In genomic region chrIV:12594574-12594973, ce11 we compare ENCODE assay signal across 2 worm cellular contexts.
TF ChIP-seq lines count a peak whose summit lies in the region.

No protein-coding gene starts in this region.

TF ChIP-seq in whole organism, L1 larva, 84 proteins besides CTCF, POLR2A, EP300 and RAD21 (continued from another document):
- TF ChIP-seq nhr-84 (tag; optimal IDR thresholded peaks at IDR 0.05; lab: Kevin White, UChicago) = no peak
- TF ChIP-seq C16A3.4 (tag; optimal IDR thresholded peaks at IDR 0.05; lab: Kevin White, UChicago) = peak; percentile 53
- peak; percentile 88 for TF ChIP-seq lin-14 (GFP tag; optimal IDR thresholded peaks at IDR 0.05; lab: Kevin White, UChicago)
- TF ChIP-seq tlp-1 (tag; optimal IDR thresholded peaks at IDR 0.05; lab: Kevin White, UChicago) = no peak
- TF ChIP-seq swsn-7 (tag; optimal IDR thresholded peaks at IDR 0.05; lab: Kevin White, UChicago) = peak; percentile 83
- TF ChIP-seq elt-3 (tag; optimal IDR thresholded peaks at IDR 0.05; lab: Kevin White, UChicago) = peak in 2 of 6 experiments; percentile 1 to 21
- 0 out of 2 replicates have a peak, but pooled peaks have one; percentile 17 for TF ChIP-seq mab-9 (GFP tag; IDR thresholded peaks at IDR 0.05; lab: Robert Waterston, UW)
- no peak for TF ChIP-seq hlh-4 (tag; optimal IDR thresholded peaks at IDR 0.05; lab: Kevin White, UChicago)
- TF ChIP-seq sptf-1 (tag; optimal IDR thresholded peaks at IDR 0.05; lab: Kevin White, UChicago) = no peak
- TF ChIP-seq nhr-47 (tag; optimal IDR thresholded peaks at IDR 0.05; lab: Kevin White, UChicago) = peak; percentile 87
- peak; percentile 41 for TF ChIP-seq F16B12.6 (tag; optimal IDR thresholded peaks at IDR 0.05; lab: Kevin White, UChicago)
- TF ChIP-seq alr-1 (tag; optimal IDR thresholded peaks at IDR 0.05; lab: Kevin White, UChicago; ENCODE audit: borderline replicate concordance) = no peak
- TF ChIP-seq nhr-76 (tag; optimal IDR thresholded peaks at IDR 0.05; lab: Kevin White, UChicago) = no peak
- no peak for TF ChIP-seq fkh-4 (tag; optimal IDR thresholded peaks at IDR 0.05; lab: Kevin White, UChicago; ENCODE audit: borderline replicate concordance)
- TF ChIP-seq C34B4.2 (tag; optimal IDR thresholded peaks at IDR 0.05; lab: Kevin White, UChicago) = no peak
- TF ChIP-seq nhr-20 (tag; optimal IDR thresholded peaks at IDR 0.05; lab: Kevin White, UChicago) = peak; percentile 86
- TF ChIP-seq xbp-1 (tag; optimal IDR thresholded peaks at IDR 0.05; lab: Kevin White, UChicago) = peak; percentile 70
- no peak for TF ChIP-seq elt-2 (tag; optimal IDR thresholded peaks at IDR 0.05; lab: Kevin White, UChicago)
- TF ChIP-seq grh-1 (GFP tag; IDR thresholded peaks at IDR 0.05; lab: Robert Waterston, UW) = no peak
- peak; percentile 91 for TF ChIP-seq snu-23 (GFP tag; optimal IDR thresholded peaks at IDR 0.05; lab: Kevin White, UChicago)
- TF ChIP-seq dpl-1 (GFP tag; optimal IDR thresholded peaks at IDR 0.05; lab: Kevin White, UChicago) = peak; percentile 27 to 67 (median 53)
- no peak for TF ChIP-seq C04F5.9 (tag; optimal IDR thresholded peaks at IDR 0.05; lab: Kevin White, UChicago)
- TF ChIP-seq mep-1 (tag; optimal IDR thresholded peaks at IDR 0.05; lab: Kevin White, UChicago) = peak; percentile 50

TF ChIP-seq in whole organism, young adult, 124 proteins besides CTCF, POLR2A, EP300 and RAD21 (continued from another document):
- peak; percentile 40 for TF ChIP-seq snpc-3.4 (tag; optimal IDR thresholded peaks at IDR 0.05; lab: Kevin White, UChicago)
- no peak for TF ChIP-seq pha-4 (tag; optimal IDR thresholded peaks at IDR 0.05; lab: Kevin White, UChicago)
- TF ChIP-seq hlh-12 (tag; optimal IDR thresholded peaks at IDR 0.05; lab: Kevin White, UChicago) = peak; percentile 1
- TF ChIP-seq F57A8.1 (GFP tag; optimal IDR thresholded peaks at IDR 0.05; lab: Kevin White, UChicago) = no peak
- TF ChIP-seq F39B2.1 (GFP tag; IDR thresholded peaks at IDR 0.05; lab: Robert Waterston, UW) = no peak
- peak; percentile 89 for TF ChIP-seq hmg-1.2 (GFP tag; IDR thresholded peaks at IDR 0.05; lab: Robert Waterston, UW)
- TF ChIP-seq F23B12.7 (tag; optimal IDR thresholded peaks at IDR 0.05; lab: Kevin White, UChicago; ENCODE audit: insufficient read depth) = peak; percentile 89
- TF ChIP-seq die-1 (tag; optimal IDR thresholded peaks at IDR 0.05; lab: Kevin White, UChicago) = peak; percentile 90
- peak; percentile 83 for TF ChIP-seq nfyb-1 (GFP tag; IDR thresholded peaks at IDR 0.05; lab: Robert Waterston, UW)
- peak; percentile 2 for TF ChIP-seq efl-1 (GFP tag; optimal IDR thresholded peaks at IDR 0.05; lab: Kevin White, UChicago)
- 0 out of 2 replicates have a peak, but pooled peaks have one; percentile 39 for TF ChIP-seq hmg-20 (GFP tag; IDR thresholded peaks at IDR 0.05; lab: Robert Waterston, UW)
- TF ChIP-seq ceh-79 (tag; optimal IDR thresholded peaks at IDR 0.05; lab: Kevin White, UChicago) = no peak
- TF ChIP-seq C17E4.6 (GFP tag; IDR thresholded peaks at IDR 0.05; lab: Robert Waterston, UW) = no peak
- TF ChIP-seq attf-6 (GFP tag; IDR thresholded peaks at IDR 0.05; lab: Robert Waterston, UW) = peak; percentile 66; the same call in 1 of the 2 replicates
- peak; percentile 86 for TF ChIP-seq B0261.1 (tag; optimal IDR thresholded peaks at IDR 0.05; lab: Kevin White, UChicago)
- peak; percentile 69 for TF ChIP-seq lin-40 (tag; optimal IDR thresholded peaks at IDR 0.05; lab: Kevin White, UChicago)
- TF ChIP-seq ekl-4 (GFP tag; IDR thresholded peaks at IDR 0.05; lab: Robert Waterston, UW) = peak; percentile 68
- peak; percentile 58 for TF ChIP-seq K12H6.12 (tag; optimal IDR thresholded peaks at IDR 0.05; lab: Kevin White, UChicago)
- TF ChIP-seq lir-1 (GFP tag; conservative IDR thresholded peaks at IDR 0.05; lab: Robert Waterston, UW) = no peak
- TF ChIP-seq mxl-1 (tag; optimal IDR thresholded peaks at IDR 0.05; lab: Kevin White, UChicago) = peak; percentile 44
- TF ChIP-seq attf-5 (GFP tag; optimal IDR thresholded peaks at IDR 0.05; lab: Kevin White, UChicago) = peak; percentile 76
- 0 out of 2 replicates have a peak, but pooled peaks have one; percentile 51 for TF ChIP-seq pbrm-1 (GFP tag; IDR thresholded peaks at IDR 0.05; lab: Robert Waterston, UW)
- peak; percentile 78 for TF ChIP-seq nhr-90 (tag; optimal IDR thresholded peaks at IDR 0.05; lab: Kevin White, UChicago)
- TF ChIP-seq lin-35 (GFP tag; optimal IDR thresholded peaks at IDR 0.05; lab: Kevin White, UChicago) = peak in 1 of 3 experiments; percentile 59
- TF ChIP-seq nhr-179 (tag; optimal IDR thresholded peaks at IDR 0.05; lab: Kevin White, UChicago) = no peak
